Worm (Caenorhabditis elegans) whole organism, late embryonic: ENCODE measurements around the gene twk-13.

Experiments
- C38D4.7 ChIP-seq: fragments of 200-800 bp; sonication (Bioruptor generic); optimal IDR thresholded peaks from 2 replicates; lab custom pipeline; 2018; ENCODE audit warnings: mild to moderate bottlenecking, missing genetic modification characterization, moderate library complexity, missing compliant biosample characterization
- K02D7.2 ChIP-seq: sonication (generic microtip); optimal IDR thresholded peaks from 2 replicates; lab custom pipeline; 2017; ENCODE audit warnings: mild to moderate bottlenecking, missing genetic modification characterization, missing compliant biosample characterization
- K09A11.1 ChIP-seq: sonication (generic microtip); optimal IDR thresholded peaks from 2 replicates; lab custom pipeline; 2017; ENCODE audit warnings: antibody characterized with exemption, mild to moderate bottlenecking, missing genetic modification characterization, missing compliant biosample characterization; ENCODE audit not compliant: insufficient read depth
- T23F11.4 ChIP-seq: fragments of 200-800 bp; sonication (Bioruptor generic); optimal IDR thresholded peaks from 2 replicates; lab custom pipeline; 2018; ENCODE audit warnings: mild to moderate bottlenecking, missing genetic modification characterization, missing compliant biosample characterization
- Y22D7AL.16 ChIP-seq: sonication (generic microtip); optimal IDR thresholded peaks from 2 replicates; lab custom pipeline; 2016; ENCODE audit warnings: missing genetic modification characterization, missing compliant biosample characterization
- ama-1 ChIP-seq: fragments of 150-350 bp; optimal IDR thresholded peaks from 2 replicates; lab custom pipeline; 2014
- ceh-18 ChIP-seq: sonication (generic microtip); optimal IDR thresholded peaks from 2 replicates; lab custom pipeline; 2016; ENCODE audit warnings: missing genetic modification characterization, missing compliant biosample characterization
- ceh-19 ChIP-seq: fragments of 200-800 bp; sonication (Bioruptor generic); optimal IDR thresholded peaks from 2 replicates; lab custom pipeline; 2018; ENCODE audit warnings: mild to moderate bottlenecking, missing genetic modification characterization, missing compliant biosample characterization
- ceh-2 ChIP-seq: sonication (generic microtip); optimal IDR thresholded peaks from 2 replicates; lab custom pipeline; 2016; ENCODE audit warnings: missing genotype, missing genetic modification characterization, missing compliant biosample characterization
- ceh-22 ChIP-seq: sonication (generic microtip); optimal IDR thresholded peaks from 2 replicates; lab custom pipeline; 2017; ENCODE audit warnings: missing biosample characterization, missing genetic modification characterization
- ceh-24 ChIP-seq: sonication (generic microtip); optimal IDR thresholded peaks from 2 replicates; lab custom pipeline; 2016; ENCODE audit warnings: mild to moderate bottlenecking, missing genetic modification characterization, missing compliant biosample characterization
- ceh-34 ChIP-seq: sonication (generic microtip); optimal IDR thresholded peaks from 2 replicates; lab custom pipeline; 2016; ENCODE audit warnings: mild to moderate bottlenecking, missing genetic modification characterization, missing compliant biosample characterization
- ceh-45 ChIP-seq: fragments of 200-800 bp; sonication (Bioruptor generic); IDR thresholded peaks from 2 replicates; pipeline ENCODE4 v1.3.6; 2022; ENCODE audit warnings: missing genetic modification reagents, missing genetic modification characterization, missing compliant biosample characterization
- ceh-48 ChIP-seq: sonication (generic microtip); optimal IDR thresholded peaks from 2 replicates; lab custom pipeline; 2016; ENCODE audit warnings: missing genetic modification characterization, inconsistent platforms, missing compliant biosample characterization
- ceh-9 ChIP-seq: sonication (generic microtip); optimal IDR thresholded peaks from 2 replicates; lab custom pipeline; 2016; ENCODE audit warnings: mild to moderate bottlenecking, missing genetic modification characterization, inconsistent platforms, missing compliant biosample characterization
- dmd-4 ChIP-seq: sonication (generic microtip); optimal IDR thresholded peaks from 2 replicates; lab custom pipeline; 2016; ENCODE audit warnings: borderline replicate concordance, missing genetic modification characterization, missing compliant biosample characterization
- dve-1 ChIP-seq: sonication (generic microtip); optimal IDR thresholded peaks from 2 replicates; lab custom pipeline; 2017; ENCODE audit warnings: antibody characterized with exemption, mild to moderate bottlenecking, missing genetic modification characterization, missing compliant biosample characterization
- elt-2 ChIP-seq: sonication (generic microtip); optimal IDR thresholded peaks from 2 replicates; lab custom pipeline; 2016; ENCODE audit warnings: missing genetic modification reagents, missing genetic modification characterization, missing compliant biosample characterization
- elt-4 ChIP-seq: sonication (generic microtip); optimal IDR thresholded peaks from 2 replicates; lab custom pipeline; 2016; ENCODE audit warnings: missing genetic modification characterization, missing compliant biosample characterization
- fax-1 ChIP-seq: sonication (generic microtip); optimal IDR thresholded peaks from 2 replicates; lab custom pipeline; 2016; ENCODE audit warnings: missing genotype, missing genetic modification characterization, missing compliant biosample characterization
- fkh-6 ChIP-seq: sonication (generic microtip); optimal IDR thresholded peaks from 2 replicates; lab custom pipeline; 2016; ENCODE audit warnings: missing genetic modification characterization, missing compliant biosample characterization
- hlh-15 ChIP-seq: sonication (generic microtip); optimal IDR thresholded peaks from 2 replicates; lab custom pipeline; 2016; ENCODE audit warnings: missing genetic modification characterization, missing compliant biosample characterization
- lim-6 ChIP-seq: sonication (generic microtip); optimal IDR thresholded peaks from 2 replicates; lab custom pipeline; 2016; ENCODE audit warnings: missing genetic modification characterization, missing compliant biosample characterization
- lin-11 ChIP-seq: fragments of 200-800 bp; sonication (Bioruptor generic); optimal IDR thresholded peaks from 2 replicates; lab custom pipeline; 2018; ENCODE audit warnings: mild to moderate bottlenecking, missing genetic modification characterization, missing compliant biosample characterization
- madf-2 ChIP-seq: sonication (generic microtip); optimal IDR thresholded peaks from 2 replicates; lab custom pipeline; 2017; ENCODE audit warnings: missing genetic modification characterization, missing compliant biosample characterization
- mec-3 ChIP-seq: sonication (generic microtip); optimal IDR thresholded peaks from 2 replicates; lab custom pipeline; 2016; ENCODE audit warnings: borderline replicate concordance, missing genetic modification characterization, missing compliant biosample characterization
- nfya-1 ChIP-seq: sonication (generic microtip); optimal IDR thresholded peaks from 2 replicates; lab custom pipeline; 2017; ENCODE audit warnings: missing genetic modification characterization, mild to moderate bottlenecking, missing compliant biosample characterization, antibody characterized with exemption, moderate library complexity
- nhr-11 ChIP-seq: fragments of 150-350 bp; optimal IDR thresholded peaks from 2 replicates; lab custom pipeline; 2014; ENCODE audit warnings: missing biosample characterization, missing genetic modification characterization
- nhr-232 ChIP-seq: sonication (generic microtip); optimal IDR thresholded peaks from 2 replicates; lab custom pipeline; 2016; ENCODE audit warnings: missing genetic modification characterization, missing compliant biosample characterization
- npax-4 ChIP-seq: sonication (generic microtip); optimal IDR thresholded peaks from 2 replicates; lab custom pipeline; 2016; ENCODE audit warnings: missing genetic modification characterization, missing compliant biosample characterization
- odd-2 ChIP-seq: sonication (generic microtip); optimal IDR thresholded peaks from 2 replicates; lab custom pipeline; 2017; ENCODE audit warnings: antibody characterized with exemption, mild to moderate bottlenecking, missing genetic modification characterization, missing compliant biosample characterization
- pag-3 ChIP-seq: sonication (generic microtip); optimal IDR thresholded peaks from 2 replicates; lab custom pipeline; 2016; ENCODE audit warnings: missing compliant biosample characterization, missing genetic modification characterization, borderline replicate concordance
- pat-9 ChIP-seq: fragments of 200-800 bp; sonication (Bioruptor generic); optimal IDR thresholded peaks from 2 replicates; lab custom pipeline; 2018; ENCODE audit warnings: mild to moderate bottlenecking, missing genetic modification characterization, moderate library complexity, missing compliant biosample characterization
- pha-2 ChIP-seq: sonication (generic microtip); optimal IDR thresholded peaks from 2 replicates; lab custom pipeline; 2017; ENCODE audit warnings: mild to moderate bottlenecking, missing genetic modification characterization, missing compliant biosample characterization
- sox-2 ChIP-seq: fragments of 200-800 bp; sonication (Bioruptor generic); IDR thresholded peaks from 2 replicates; pipeline ENCODE4 v1.3.6; 2022; ENCODE audit warnings: missing genetic modification reagents, missing genetic modification characterization, missing compliant biosample characterization
- sox-4 ChIP-seq: sonication (generic microtip); optimal IDR thresholded peaks from 2 replicates; lab custom pipeline; 2017; ENCODE audit warnings: mild to moderate bottlenecking, missing genetic modification characterization, inconsistent platforms, missing compliant biosample characterization
- syd-9 ChIP-seq: sonication (generic microtip); optimal IDR thresholded peaks from 2 replicates; lab custom pipeline; 2016; ENCODE audit warnings: mild to moderate bottlenecking, missing genetic modification characterization, moderate library complexity, missing compliant biosample characterization
- tbx-7 ChIP-seq: sonication (generic microtip); optimal IDR thresholded peaks from 2 replicates; lab custom pipeline; 2016; ENCODE audit warnings: missing genotype, missing genetic modification characterization, missing compliant biosample characterization
- ttx-3 ChIP-seq: sonication (generic microtip); optimal IDR thresholded peaks from 2 replicates; lab custom pipeline; 2016; ENCODE audit warnings: missing genetic modification reagents, missing genetic modification characterization, missing compliant biosample characterization
- unc-3 ChIP-seq, 2 experiments: fragments of 200-800 bp in 1 of 2; sonication (Bioruptor generic) in 1 of 2; sonication (generic microtip) in 1 of 2; conservative IDR thresholded peaks in 1 of 2; optimal IDR thresholded peaks in 1 of 2; 2 replicates each; pipeline versions ENCODE4 v1.3.6 to Lab custom; 2016 to 2022; ENCODE audit warnings: missing compliant biosample characterization in 2 of 2, missing genetic modification characterization in 2 of 2, missing genetic modification reagents in 1 of 2
- unc-42 ChIP-seq: sonication (generic microtip); optimal IDR thresholded peaks from 2 replicates; lab custom pipeline; 2016; ENCODE audit warnings: missing genotype, missing genetic modification characterization, missing compliant biosample characterization
- unc-55 ChIP-seq: sonication (generic microtip); optimal IDR thresholded peaks from 2 replicates; lab custom pipeline; 2017; ENCODE audit warnings: missing biosample characterization, missing genetic modification reagents, missing genetic modification characterization
- unc-86 ChIP-seq: sonication (generic microtip); optimal IDR thresholded peaks from 2 replicates; lab custom pipeline; 2016; ENCODE audit warnings: missing genetic modification characterization, missing compliant biosample characterization
- ztf-16 ChIP-seq: sonication (generic microtip); optimal IDR thresholded peaks from 2 replicates; lab custom pipeline; 2017; ENCODE audit warnings: missing genetic modification characterization, missing compliant biosample characterization

twk-13 gene

DNA sequence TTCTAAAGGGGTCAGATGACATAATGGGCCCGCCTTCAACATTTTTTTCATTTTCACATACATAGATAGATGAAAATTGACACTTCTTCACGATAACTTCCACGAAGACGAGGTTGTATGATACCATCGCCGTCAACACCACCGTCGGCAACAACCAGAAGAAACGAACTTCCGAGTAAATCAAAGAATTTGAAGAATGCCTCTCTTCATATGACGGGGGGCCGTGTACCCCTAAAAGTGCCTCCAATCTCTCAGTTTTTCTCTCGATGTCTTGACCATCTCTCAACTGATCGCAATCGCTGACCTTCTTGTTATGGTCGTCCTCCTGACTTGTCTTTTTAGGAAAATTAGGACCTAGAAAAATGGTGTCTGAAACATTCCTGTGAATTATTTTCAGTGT, 42.3 kb downstream of the twk-13 start:
- no peak for TF ChIP-seq ceh-18 (tag; lab: Kevin White, UChicago)
- no peak for TF ChIP-seq nhr-11 (tag; lab: Kevin White, UChicago)
- no peak for TF ChIP-seq dve-1 (tag; lab: Kevin White, UChicago)
- TF ChIP-seq T23F11.4 (GFP tag; lab: Kevin White, UChicago), result no peak
- TF ChIP-seq hlh-15, result no peak

DNA sequence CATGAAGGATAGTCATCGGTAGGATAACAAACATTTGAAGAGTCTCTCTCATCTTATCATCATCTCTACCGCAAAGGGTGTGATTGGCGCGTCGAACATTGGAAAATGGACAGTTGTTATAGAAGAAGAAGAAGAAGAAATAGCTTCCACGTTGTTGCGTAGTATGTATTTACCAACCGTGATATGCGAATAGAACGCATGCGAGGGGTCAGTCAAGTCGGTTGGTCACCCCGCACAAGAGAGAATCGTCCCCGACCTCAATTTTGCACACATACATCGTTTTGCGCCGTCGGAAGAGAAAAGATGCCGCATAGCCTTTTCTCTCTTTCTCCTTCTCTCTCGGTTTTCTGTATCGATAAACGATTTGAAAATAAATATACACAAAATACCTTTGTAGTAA, 42.8 kb downstream of the twk-13 start:
- peak; percentile 12 for TF ChIP-seq nfya-1 (tag; lab: Kevin White, UChicago)
- TF ChIP-seq elt-2 (tag; lab: Kevin White, UChicago), result peak; percentile 15
- TF ChIP-seq unc-3 (GFP tag; conservative IDR thresholded peaks at IDR 0.05; lab: Robert Waterston, UW), result no peak
- TF ChIP-seq unc-3 (tag; optimal IDR thresholded peaks at IDR 0.05; lab: Kevin White, UChicago), result no peak

DNA sequence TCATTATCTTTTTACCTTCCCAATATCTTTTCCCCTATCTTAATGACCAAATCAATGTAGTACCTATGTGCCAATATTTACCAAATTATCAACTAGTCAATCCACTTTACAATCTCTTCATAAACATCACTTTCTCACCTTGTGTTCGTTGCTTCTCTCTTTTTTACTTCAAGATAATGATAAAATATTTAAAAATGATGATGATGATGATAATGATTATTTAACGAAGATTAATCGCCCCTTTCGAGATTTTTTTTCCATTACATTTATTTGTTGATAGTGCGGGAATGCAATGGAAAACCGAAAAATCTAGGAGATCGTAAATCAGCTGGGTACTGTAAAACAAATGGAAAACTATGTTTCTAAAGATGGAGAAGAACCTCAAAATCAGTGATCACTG, 43.7 kb downstream of the twk-13 start:
- TF ChIP-seq elt-2 (tag; lab: Kevin White, UChicago) (peak; percentile 21), dmd-4 (tag; lab: Kevin White, UChicago) (no peak)

DNA sequence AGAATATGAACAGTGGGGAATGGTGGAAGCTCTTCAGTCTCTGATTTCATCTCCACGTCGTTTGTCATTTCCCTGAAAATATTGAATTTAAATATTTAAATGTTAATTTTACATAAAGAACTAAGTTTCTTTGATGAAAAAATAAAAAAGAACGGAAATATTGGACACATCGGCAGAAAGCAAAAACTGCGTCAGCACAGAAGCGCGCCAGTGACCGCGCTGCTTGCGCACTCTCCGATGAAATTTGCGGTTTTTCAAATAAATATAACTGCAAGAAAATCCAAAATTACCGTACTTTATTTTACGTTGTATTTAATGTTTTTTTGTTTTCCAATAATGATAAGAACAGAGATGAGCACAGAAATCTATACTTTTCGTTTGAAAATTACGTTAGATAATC, 46.2 kb downstream of the twk-13 start, which contains the start of the genes srpa-68 and srh-16:
TSS of gene srpa-68 (minus strand) at position 72 of the 400 bp plus-strand sequence.
TSS of gene srh-16 (plus strand) at position 275 of the 400 bp plus-strand sequence.
- TF ChIP-seq K09A11.1 (tag; lab: Kevin White, UChicago) (peak; percentile 52), C38D4.7 (GFP tag; lab: Kevin White, UChicago) (peak; percentile 49), syd-9 (tag; lab: Kevin White, UChicago) (peak; percentile 38), odd-2 (tag; lab: Kevin White, UChicago) (peak; percentile 60), nhr-11 (tag; lab: Kevin White, UChicago) (no peak), pag-3 (tag; lab: Kevin White, UChicago) (no peak), unc-86 (tag; lab: Kevin White, UChicago) (peak; percentile 63), madf-2 (tag; lab: Kevin White, UChicago) (peak; percentile 38), T23F11.4 (GFP tag; lab: Kevin White, UChicago) (no peak), ceh-22 (tag; lab: Kevin White, UChicago) (no peak), unc-55 (GFP tag; lab: Kevin White, UChicago) (peak; percentile 15), lin-11 (tag; lab: Kevin White, UChicago) (peak; percentile 43), nhr-232 (tag; lab: Kevin White, UChicago) (no peak), Y22D7AL.16 (tag; lab: Kevin White, UChicago) (peak; percentile 33), ceh-2 (tag; lab: Kevin White, UChicago) (peak; percentile 54), ceh-48 (tag; lab: Kevin White, UChicago) (peak; percentile 62), ztf-16 (peak; percentile 28), ceh-18 (tag; lab: Kevin White, UChicago) (no peak), nfya-1 (tag; lab: Kevin White, UChicago) (peak; percentile 76), unc-3 (GFP tag; conservative IDR thresholded peaks at IDR 0.05; lab: Robert Waterston, UW) (peak; percentile 54; the same call in 1 of the 2 replicates), unc-3 (tag; optimal IDR thresholded peaks at IDR 0.05; lab: Kevin White, UChicago) (peak; percentile 8), unc-42 (tag; lab: Kevin White, UChicago) (peak; percentile 44), pha-2 (peak; percentile 65), dmd-4 (tag; lab: Kevin White, UChicago) (no peak), pat-9 (peak; percentile 51), fax-1 (tag; lab: Kevin White, UChicago) (no peak), ceh-24 (tag; lab: Kevin White, UChicago) (no peak), ttx-3 (tag; lab: Kevin White, UChicago) (peak; percentile 68), tbx-7 (tag; lab: Kevin White, UChicago) (no peak), ceh-9 (tag; lab: Kevin White, UChicago) (no peak), sox-2 (GFP tag; lab: Robert Waterston, UW) (no peak), ceh-45 (GFP tag; lab: Robert Waterston, UW) (peak; percentile 59; the same call in 1 of the 2 replicates), elt-4 (tag; lab: Kevin White, UChicago) (no peak), ceh-19 (GFP tag; lab: Kevin White, UChicago) (no peak), ceh-34 (tag; lab: Kevin White, UChicago) (peak; percentile 58), fkh-6 (peak; percentile 60), lim-6 (no peak), ama-1 (lab: Kevin White, UChicago) (no peak), sox-4 (tag; lab: Kevin White, UChicago) (peak; percentile 45), mec-3 (tag; lab: Kevin White, UChicago) (no peak), npax-4 (peak; percentile 33), K02D7.2 (peak; percentile 42)
